Worm (Caenorhabditis elegans) whole organism, L1 larva: Measurements from ENCODE around the gene pud-1.1.

Experiments used
- C16A3.4 ChIP-seq: fragments of 150-350 bp; optimal IDR thresholded peaks from 2 replicates; lab custom pipeline; 2014; ENCODE audit warnings: missing biosample characterization, missing genetic modification characterization
- C34B4.2 ChIP-seq: sonication (generic microtip); optimal IDR thresholded peaks from 2 replicates; lab custom pipeline; 2017; ENCODE audit warnings: mild to moderate bottlenecking, missing genetic modification characterization, missing compliant biosample characterization
- aha-1 ChIP-seq: fragments of 150-350 bp; optimal IDR thresholded peaks from 2 replicates; lab custom pipeline; 2014; ENCODE audit warnings: missing biosample characterization, missing genetic modification characterization
- aly-2 ChIP-seq: fragments of 150-350 bp; optimal IDR thresholded peaks from 2 replicates; lab custom pipeline; 2014; ENCODE audit warnings: missing biosample characterization, missing genetic modification characterization
- blmp-1 ChIP-seq: fragments of 150-350 bp; optimal IDR thresholded peaks from 2 replicates; lab custom pipeline; 2014; ENCODE audit warnings: missing biosample characterization, missing genetic modification characterization
- ceh-63 ChIP-seq: fragments of 200-800 bp; sonication (Bioruptor generic); optimal IDR thresholded peaks from 2 replicates; lab custom pipeline; 2018; ENCODE audit warnings: mild to moderate bottlenecking, missing genetic modification characterization, missing compliant biosample characterization
- ceh-82 ChIP-seq, 3 experiments: fragments of 150-350 bp in 1 of 3; sonication (generic microtip) in 2 of 3; optimal IDR thresholded peaks; 2 replicates each; lab custom pipeline; 2014 to 2017; ENCODE audit warnings: missing biosample characterization in 3 of 3, missing genetic modification characterization in 3 of 3
- ceh-90 ChIP-seq: sonication (generic microtip); optimal IDR thresholded peaks from 2 replicates; lab custom pipeline; 2016; ENCODE audit warnings: missing genetic modification characterization, missing compliant biosample characterization
- dpl-1 ChIP-seq, 3 experiments: fragments of 150-350 bp in 2 of 3; sonication (generic microtip) in 1 of 3; optimal IDR thresholded peaks; 2 replicates each; lab custom pipeline; 2014 to 2017; ENCODE audit warnings: missing biosample characterization in 3 of 3, missing genetic modification characterization in 3 of 3, missing genetic modification reagents in 3 of 3
- efl-1 ChIP-seq, 4 experiments: fragments of 150-350 bp; optimal IDR thresholded peaks in 3 of 4; peaks in 1 of 4; 1 replicate in 1 of 4; 2 replicates in 3 of 4; lab custom pipeline; 2014; ENCODE audit warnings: missing biosample characterization in 2 of 4, missing genetic modification characterization in 2 of 4, missing genetic modification reagents in 2 of 4
- efl-3 ChIP-seq: fragments of 200-800 bp; sonication (Bioruptor generic); optimal IDR thresholded peaks from 2 replicates; lab custom pipeline; 2018; ENCODE audit warnings: mild to moderate bottlenecking, missing genetic modification characterization, missing compliant biosample characterization
- egl-27 ChIP-seq, 2 experiments: fragments of 150-350 bp in 1 of 2; sonication (generic microtip); optimal IDR thresholded peaks; 3 replicates each; lab custom pipeline; 2017 to 2018; ENCODE audit warnings: missing biosample characterization in 2 of 2, missing genetic modification characterization in 2 of 2, missing genetic modification reagents in 2 of 2
- elt-2 ChIP-seq: sonication (generic microtip); optimal IDR thresholded peaks from 2 replicates; lab custom pipeline; 2016; ENCODE audit warnings: missing genetic modification characterization, mild to moderate bottlenecking, inconsistent platforms, missing compliant biosample characterization, missing genetic modification reagents
- elt-3 ChIP-seq, 6 experiments: fragments of 150-350 bp in 1 of 6; sonication (generic microtip); optimal IDR thresholded peaks; 2 replicates each; lab custom pipeline; 2017 to 2018; ENCODE audit warnings: missing biosample characterization in 6 of 6, missing genetic modification characterization in 6 of 6, inconsistent platforms in 1 of 6
- ets-5 ChIP-seq: fragments of 200-800 bp; sonication (Bioruptor generic); IDR thresholded peaks from 2 replicates; pipeline ENCODE4 v1.3.6; 2022; ENCODE audit warnings: missing genetic modification characterization, missing compliant biosample characterization
- fkh-10 ChIP-seq: sonication (generic microtip); optimal IDR thresholded peaks from 2 replicates; lab custom pipeline; 2017; ENCODE audit warnings: missing biosample characterization, missing genetic modification reagents, missing genetic modification characterization
- fkh-8 ChIP-seq: sonication (generic microtip); optimal IDR thresholded peaks from 2 replicates; lab custom pipeline; 2016; ENCODE audit warnings: mild to moderate bottlenecking, missing genetic modification characterization, missing compliant biosample characterization
- fos-1 ChIP-seq: fragments of 150-350 bp; optimal IDR thresholded peaks from 2 replicates; lab custom pipeline; 2014; ENCODE audit warnings: missing biosample characterization, missing genetic modification characterization
- hlh-4 ChIP-seq: sonication (generic microtip); optimal IDR thresholded peaks from 2 replicates; lab custom pipeline; 2016; ENCODE audit warnings: mild to moderate bottlenecking, missing genetic modification characterization, missing compliant biosample characterization
- irx-1 ChIP-seq: sonication (generic microtip); optimal IDR thresholded peaks from 2 replicates; lab custom pipeline; 2016; ENCODE audit warnings: missing genetic modification characterization, missing compliant biosample characterization
- lin-13 ChIP-seq: fragments of 150-350 bp; optimal IDR thresholded peaks from 2 replicates; lab custom pipeline; 2014; ENCODE audit warnings: missing biosample characterization, missing genetic modification reagents, missing genetic modification characterization
- lin-14 ChIP-seq: fragments of 200-800 bp; sonication (Bioruptor generic); optimal IDR thresholded peaks from 2 replicates; lab custom pipeline; 2018; ENCODE audit warnings: mild to moderate bottlenecking, missing genetic modification characterization, moderate library complexity, missing compliant biosample characterization
- lin-15B ChIP-seq: fragments of 150-350 bp; sonication (generic microtip); optimal IDR thresholded peaks from 3 replicates; lab custom pipeline; 2014; ENCODE audit warnings: missing biosample characterization, missing genetic modification characterization
- lin-35 ChIP-seq, 2 experiments: fragments of 150-350 bp; optimal IDR thresholded peaks; 2 replicates each; lab custom pipeline; 2014; ENCODE audit warnings: missing biosample characterization in 2 of 2, missing genetic modification characterization in 2 of 2, missing genetic modification reagents in 2 of 2
- lsy-2 ChIP-seq, 2 experiments: fragments of 150-350 bp; optimal IDR thresholded peaks; 2 replicates each; lab custom pipeline; 2014; ENCODE audit warnings: missing biosample characterization in 2 of 2, missing genetic modification characterization in 2 of 2
- mab-9 ChIP-seq: fragments of 200-800 bp; sonication (Bioruptor generic); IDR thresholded peaks from 2 replicates; pipeline ENCODE4 v1.3.6; 2022; ENCODE audit warnings: missing genetic modification reagents, missing genetic modification characterization, missing compliant biosample characterization
- mef-2 ChIP-seq: fragments of 150-350 bp; optimal IDR thresholded peaks from 2 replicates; lab custom pipeline; 2014; ENCODE audit warnings: missing biosample characterization, missing genetic modification characterization
- mep-1 ChIP-seq: fragments of 150-350 bp; optimal IDR thresholded peaks from 2 replicates; lab custom pipeline; 2014; ENCODE audit warnings: missing biosample characterization, missing genetic modification characterization
- nhr-11 ChIP-seq: fragments of 150-350 bp; optimal IDR thresholded peaks from 2 replicates; lab custom pipeline; 2014; ENCODE audit warnings: missing biosample characterization, missing genetic modification characterization
- nhr-19 ChIP-seq: fragments of 200-800 bp; sonication (Bioruptor generic); conservative IDR thresholded peaks from 2 replicates; pipeline ENCODE4 v1.3.6; 2022; ENCODE audit warnings: missing genetic modification characterization, missing compliant biosample characterization
- nhr-20 ChIP-seq: sonication (generic microtip); optimal IDR thresholded peaks from 2 replicates; lab custom pipeline; 2016; ENCODE audit warnings: mild to moderate bottlenecking, missing genetic modification characterization, missing compliant biosample characterization
- nhr-47 ChIP-seq: sonication (generic microtip); optimal IDR thresholded peaks from 2 replicates; lab custom pipeline; 2016; ENCODE audit warnings: mild to moderate bottlenecking, missing genetic modification characterization, moderate library complexity, missing compliant biosample characterization
- nhr-71 ChIP-seq: sonication (generic microtip); optimal IDR thresholded peaks from 2 replicates; lab custom pipeline; 2016; ENCODE audit warnings: mild to moderate bottlenecking, missing genetic modification characterization, moderate library complexity, missing compliant biosample characterization
- nhr-77 ChIP-seq: fragments of 150-350 bp; optimal IDR thresholded peaks from 2 replicates; lab custom pipeline; 2014; ENCODE audit warnings: missing biosample characterization, missing genetic modification characterization
- pax-3 ChIP-seq: fragments of 200-800 bp; sonication (Bioruptor generic); optimal IDR thresholded peaks from 2 replicates; lab custom pipeline; 2018; ENCODE audit warnings: mild to moderate bottlenecking, missing genetic modification characterization, moderate library complexity, missing compliant biosample characterization
- pqm-1 ChIP-seq: sonication (generic microtip); optimal IDR thresholded peaks from 3 replicates; lab custom pipeline; 2017; ENCODE audit warnings: missing biosample characterization, missing genetic modification characterization
- rnt-1 ChIP-seq: sonication (generic microtip); optimal IDR thresholded peaks from 2 replicates; lab custom pipeline; 2016; ENCODE audit warnings: mild to moderate bottlenecking, missing genetic modification characterization, moderate library complexity, missing compliant biosample characterization
- skn-1 ChIP-seq: fragments of 150-350 bp; optimal IDR thresholded peaks from 2 replicates; lab custom pipeline; 2014; ENCODE audit warnings: missing biosample characterization, missing genetic modification characterization
- sox-4 ChIP-seq: sonication (generic microtip); optimal IDR thresholded peaks from 2 replicates; lab custom pipeline; 2016; ENCODE audit warnings: missing genetic modification characterization, missing compliant biosample characterization
- sptf-1 ChIP-seq: fragments of 150-350 bp; optimal IDR thresholded peaks from 2 replicates; lab custom pipeline; 2014; ENCODE audit warnings: missing biosample characterization, missing genetic modification characterization
- sup-37 ChIP-seq: fragments of 200-800 bp; sonication (Bioruptor generic); optimal IDR thresholded peaks from 2 replicates; lab custom pipeline; 2018; ENCODE audit warnings: mild to moderate bottlenecking, missing genetic modification characterization, missing compliant biosample characterization
- swsn-7 ChIP-seq: sonication (generic microtip); optimal IDR thresholded peaks from 2 replicates; lab custom pipeline; 2016; ENCODE audit warnings: missing genetic modification characterization, missing compliant biosample characterization
- tlp-1 ChIP-seq: fragments of 150-350 bp; optimal IDR thresholded peaks from 2 replicates; lab custom pipeline; 2014; ENCODE audit warnings: missing biosample characterization, missing genetic modification characterization
- unc-62 ChIP-seq: fragments of 150-350 bp; optimal IDR thresholded peaks from 2 replicates; lab custom pipeline; 2014; ENCODE audit warnings: missing biosample characterization, missing genetic modification reagents, missing genetic modification characterization
- unc-98 ChIP-seq: fragments of 200-800 bp; sonication (Bioruptor generic); IDR thresholded peaks from 2 replicates; pipeline ENCODE4 v1.3.6; 2022; ENCODE audit warnings: missing genetic modification characterization, missing compliant biosample characterization
- vab-15 ChIP-seq: sonication (generic microtip); optimal IDR thresholded peaks from 2 replicates; lab custom pipeline; 2017; ENCODE audit warnings: missing genotype, mild to moderate bottlenecking, missing genetic modification characterization, missing compliant biosample characterization
- ztf-4 ChIP-seq: fragments of 150-350 bp; optimal IDR thresholded peaks from 2 replicates; lab custom pipeline; 2014; ENCODE audit warnings: missing biosample characterization, missing genetic modification characterization

pud-1.1 gene

ce11 chrV:2281499-2281898, 48.7 kb upstream of the pud-1.1 start, which contains the start of gene nhr-228 (continued):
- TF ChIP-seq efl-1 (optimal IDR thresholded peaks at IDR 0.05; lab: Kevin White, UChicago) (peak; percentile 60 to 63), efl-1 (GFP tag; optimal IDR thresholded peaks at IDR 0.05 in 1 of 2; lab: Kevin White, UChicago) (peak; percentile 20 to 88), efl-3 (GFP tag; lab: Kevin White, UChicago) (no peak), nhr-77 (tag; lab: Kevin White, UChicago) (no peak), elt-3 (tag; optimal IDR thresholded peaks at IDR 0.05; lab: Kevin White, UChicago) (peak in 1 of 6 experiments; percentile 47), irx-1 (peak; percentile 30), nhr-71 (tag; lab: Kevin White, UChicago) (peak; percentile 63), mab-9 (GFP tag; lab: Robert Waterston, UW) (no peak), fkh-10 (GFP tag; lab: Kevin White, UChicago) (no peak), fkh-8 (tag; lab: Kevin White, UChicago) (peak; percentile 35), lin-13 (no peak), elt-2 (tag; lab: Kevin White, UChicago) (no peak), sptf-1 (no peak), nhr-11 (tag; lab: Kevin White, UChicago) (no peak), unc-62 (GFP tag; lab: Kevin White, UChicago) (no peak), rnt-1 (tag; lab: Kevin White, UChicago) (peak; percentile 46), pqm-1 (tag; lab: Kevin White, UChicago) (no peak), aly-2 (no peak), nhr-47 (tag; lab: Kevin White, UChicago) (peak; percentile 43), lin-14 (GFP tag; lab: Kevin White, UChicago) (peak; percentile 96), ztf-4 (tag; lab: Kevin White, UChicago) (no peak), ets-5 (GFP tag; lab: Robert Waterston, UW) (no peak), lin-15B (tag; lab: Kevin White, UChicago) (no peak), fos-1 (no peak), tlp-1 (tag; lab: Kevin White, UChicago) (no peak), nhr-19 (GFP tag; lab: Robert Waterston, UW) (no peak), aha-1 (tag; lab: Kevin White, UChicago) (no peak), nhr-20 (peak; percentile 67), egl-27 (tag; optimal IDR thresholded peaks at IDR 0.05; lab: Kevin White, UChicago) (no peak), pax-3 (no peak), mep-1 (tag; lab: Kevin White, UChicago) (peak; percentile 64), sup-37 (GFP tag; lab: Kevin White, UChicago) (no peak), ceh-82 (tag; optimal IDR thresholded peaks at IDR 0.05; lab: Kevin White, UChicago) (peak in 1 of 3 experiments; percentile 50), C16A3.4 (tag; lab: Kevin White, UChicago) (peak; percentile 45), unc-98 (GFP tag; lab: Robert Waterston, UW) (no peak), sox-4 (tag; lab: Kevin White, UChicago) (no peak)

ce11 chrV:2285107-2285506, 45.1 kb upstream of the pud-1.1 start, which contains the start of gene nhr-227:
Gene nhr-227, plus strand, starts transcription at chrV:2285432.
- no peak for TF ChIP-seq C34B4.2 (tag; lab: Kevin White, UChicago)
- TF ChIP-seq efl-1 (optimal IDR thresholded peaks at IDR 0.05; lab: Kevin White, UChicago) = no peak
- TF ChIP-seq efl-1 (GFP tag; optimal IDR thresholded peaks at IDR 0.05 in 1 of 2; lab: Kevin White, UChicago) = peak in 1 of 2 experiments; percentile 89

ce11 chrV:2290329-2290728, 39.9 kb upstream of the pud-1.1 start, which contains the start of gene nhr-225:
Gene nhr-225, minus strand, starts transcription at chrV:2290474.
- TF ChIP-seq C16A3.4 (tag; lab: Kevin White, UChicago) (no peak), hlh-4 (tag; lab: Kevin White, UChicago) (no peak), lin-35 (GFP tag; optimal IDR thresholded peaks at IDR 0.05; lab: Kevin White, UChicago) (no peak), pax-3 (no peak), ceh-90 (tag; lab: Kevin White, UChicago) (no peak), sox-4 (tag; lab: Kevin White, UChicago) (no peak), vab-15 (tag; lab: Kevin White, UChicago) (no peak), swsn-7 (tag; lab: Kevin White, UChicago) (no peak), mef-2 (no peak), lsy-2 (tag; optimal IDR thresholded peaks at IDR 0.05; lab: Kevin White, UChicago) (no peak), blmp-1 (tag; lab: Kevin White, UChicago) (no peak), elt-2 (tag; lab: Kevin White, UChicago) (no peak), skn-1 (tag; lab: Kevin White, UChicago) (no peak), fkh-8 (tag; lab: Kevin White, UChicago) (no peak), ceh-63 (GFP tag; lab: Kevin White, UChicago) (no peak), dpl-1 (GFP tag; optimal IDR thresholded peaks at IDR 0.05; lab: Kevin White, UChicago) (no peak), elt-3 (tag; optimal IDR thresholded peaks at IDR 0.05; lab: Kevin White, UChicago) (no peak)
